Worm (Caenorhabditis elegans) whole organism, L4 larva: ENCODE measurements around the gene ctsa-4.2.
"Not testable (repeated sequence)": the region's sequence is repeated elsewhere in the genome, so short reads cannot be mapped to it uniquely, and the experiment has no call there.

Experiments used
- F26F4.8 ChIP-seq: fragments of 200-800 bp; sonication (Bioruptor generic); conservative IDR thresholded peaks from 2 replicates; pipeline ENCODE4 v1.3.6; 2022; ENCODE audit warnings: missing genetic modification characterization, missing compliant biosample characterization
- aha-1 ChIP-seq: fragments of 150-350 bp; peaks from one replicate; lab custom pipeline; 2014; ENCODE audit warnings: missing biosample characterization, missing genetic modification characterization
- ama-1 ChIP-seq: fragments of 150-350 bp; optimal IDR thresholded peaks from 2 replicates; lab custom pipeline; 2014; ENCODE audit warnings: inconsistent platforms, mixed read lengths
- duxl-1 ChIP-seq: sonication (generic microtip); optimal IDR thresholded peaks from 2 replicates; lab custom pipeline; 2016; ENCODE audit warnings: mild to moderate bottlenecking, missing genetic modification characterization, moderate library complexity, missing compliant biosample characterization; ENCODE audit not compliant: poor library complexity
- fos-1 ChIP-seq: fragments of 150-350 bp; optimal IDR thresholded peaks from 2 replicates; lab custom pipeline; 2014; ENCODE audit warnings: missing biosample characterization, missing genetic modification characterization
- snpc-1.2 ChIP-seq: fragments of 200-800 bp; sonication (Bioruptor generic); IDR thresholded peaks from 2 replicates; pipeline ENCODE4 v1.3.6; 2022; ENCODE audit warnings: missing genetic modification reagents, missing genetic modification characterization, missing compliant biosample characterization

ce11 chrIII:6627876-6628275 lies 15.5 kb downstream of the ctsa-4.2 start:
- TF ChIP-seq snpc-1.2; ama-1 (lab: Kevin White, UChicago); fos-1 (tag; lab: Kevin White, UChicago); F26F4.8 (GFP tag; lab: Robert Waterston, UW); aha-1 (tag; lab: Kevin White, UChicago); duxl-1 (tag; lab: Kevin White, UChicago): not testable (repeated sequence)
